Worm (Caenorhabditis elegans): Measurements from ENCODE around the gene ugt-16.
"Not testable (repeated sequence)": the region's sequence is repeated elsewhere in the genome, so short reads cannot be mapped to it uniquely, and the experiment has no call there.

Gene ugt-16

DNA sequence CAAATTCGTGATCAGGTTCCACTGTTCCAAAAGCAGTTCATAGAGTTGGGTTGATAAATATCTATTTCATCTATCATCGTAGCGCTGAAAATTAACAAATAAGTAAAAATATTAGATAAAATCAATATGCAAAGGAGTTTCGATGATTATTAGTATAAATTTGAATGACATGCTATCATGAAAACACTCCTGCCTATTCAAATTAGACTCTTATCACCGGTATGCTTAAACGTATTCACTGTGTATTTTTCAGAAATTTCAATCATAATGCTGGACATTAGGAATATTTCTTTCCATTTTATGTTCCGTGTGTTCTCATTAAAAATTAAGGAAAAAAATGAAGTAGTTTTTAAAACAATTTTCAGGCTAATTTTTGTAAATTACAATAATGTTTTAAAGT lies 20.4 kb downstream of the ugt-16 start, which contains the start of gene C44H9.6:
Gene C44H9.6 (minus strand): TSS at position 101 of the 400 bp plus-strand sequence.
- no peak for TF ChIP-seq ztf-23 (GFP tag; IDR thresholded peaks at IDR 0.05)
- TF ChIP-seq klf-2 (GFP tag; conservative IDR thresholded peaks at IDR 0.05), result no peak
- TF ChIP-seq cog-1 (tag; optimal IDR thresholded peaks at IDR 0.05), result no peak
- TF ChIP-seq med-1 (GFP tag; optimal IDR thresholded peaks at IDR 0.05; ENCODE audit: insufficient read depth), result no peak
- no peak for TF ChIP-seq T22C8.4 (GFP tag; IDR thresholded peaks at IDR 0.05)
- TF ChIP-seq flt-1 (GFP tag; IDR thresholded peaks at IDR 0.05), result no peak
- no peak for TF ChIP-seq tab-1 (GFP tag; IDR thresholded peaks at IDR 0.05)
- TF ChIP-seq ztf-29 (GFP tag; IDR thresholded peaks at IDR 0.05), result no peak
- no peak for TF ChIP-seq ref-1 (GFP tag; conservative IDR thresholded peaks at IDR 0.05)

ce11 chrV:12849736-12850135 lies 24.9 kb downstream of the ugt-16 start, which contains the start of gene C44H9.5:
Gene C44H9.5 (minus strand): TSS chrV:12849864.
- TF ChIP-seq ztf-23 (GFP tag; IDR thresholded peaks at IDR 0.05) (no peak), ztf-29 (GFP tag; IDR thresholded peaks at IDR 0.05) (no peak), klf-2 (GFP tag; conservative IDR thresholded peaks at IDR 0.05) (no peak)

DNA sequence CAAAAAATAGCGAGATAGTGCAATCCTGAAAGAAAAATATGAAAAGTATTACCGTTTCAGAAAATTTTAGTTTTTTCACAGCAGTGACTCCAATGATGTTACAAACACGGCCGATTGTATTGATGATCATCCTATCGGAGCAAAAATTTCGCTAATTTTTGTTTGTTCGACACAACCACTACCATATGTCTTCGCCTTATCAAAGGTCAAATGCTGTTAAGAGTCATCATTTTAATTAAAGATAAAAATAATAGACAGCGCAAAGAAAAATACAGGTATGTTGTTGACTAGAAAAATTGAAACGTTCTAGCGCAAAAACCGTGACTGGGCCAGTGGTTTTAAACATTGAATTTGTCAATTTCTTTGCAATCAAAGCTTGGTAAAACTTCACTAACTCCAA lies 27.5 kb downstream of the ugt-16 start:
- TF ChIP-seq flt-1 (GFP tag; IDR thresholded peaks at IDR 0.05) (no peak), med-1 (GFP tag; optimal IDR thresholded peaks at IDR 0.05; ENCODE audit: insufficient read depth) (no peak), cog-1 (tag; optimal IDR thresholded peaks at IDR 0.05) (no peak), ztf-23 (GFP tag; IDR thresholded peaks at IDR 0.05) (no peak), tab-1 (GFP tag; IDR thresholded peaks at IDR 0.05) (no peak), klf-2 (GFP tag; conservative IDR thresholded peaks at IDR 0.05) (no peak), ref-1 (GFP tag; conservative IDR thresholded peaks at IDR 0.05) (no peak), ztf-29 (GFP tag; IDR thresholded peaks at IDR 0.05) (no peak), T22C8.4 (GFP tag; IDR thresholded peaks at IDR 0.05) (no peak)

- no peak for TF ChIP-seq ztf-29 (GFP tag; IDR thresholded peaks at IDR 0.05)
- TF ChIP-seq flt-1 (GFP tag; IDR thresholded peaks at IDR 0.05), result no peak
- TF ChIP-seq ref-1 (GFP tag; conservative IDR thresholded peaks at IDR 0.05), result no peak
- no peak for TF ChIP-seq cog-1 (tag; optimal IDR thresholded peaks at IDR 0.05)
- no peak for TF ChIP-seq T22C8.4 (GFP tag; IDR thresholded peaks at IDR 0.05)
- no peak for TF ChIP-seq tab-1 (GFP tag; IDR thresholded peaks at IDR 0.05)
- no peak for TF ChIP-seq med-1 (GFP tag; optimal IDR thresholded peaks at IDR 0.05; ENCODE audit: insufficient read depth)
- TF ChIP-seq klf-2 (GFP tag; conservative IDR thresholded peaks at IDR 0.05), result no peak
- TF ChIP-seq ztf-23 (GFP tag; IDR thresholded peaks at IDR 0.05), result no peak
Measured at ce11 chrV:12854766-12855165, 29.9 kb downstream of the ugt-16 start, which contains the start of gene C44H9.7. Gene C44H9.7 (minus strand): TSS chrV:12854866.

ce11 chrV:12859144-12859543 lies 34.3 kb downstream of the ugt-16 start, which contains the start of gene anp-1:
Gene anp-1 (plus strand): TSS chrV:12859444.
- TF ChIP-seq med-1 (GFP tag; optimal IDR thresholded peaks at IDR 0.05; ENCODE audit: insufficient read depth) (no peak), ref-1 (GFP tag; conservative IDR thresholded peaks at IDR 0.05) (no peak), klf-2 (GFP tag; conservative IDR thresholded peaks at IDR 0.05) (no peak), tab-1 (GFP tag; IDR thresholded peaks at IDR 0.05) (no peak), cog-1 (tag; optimal IDR thresholded peaks at IDR 0.05) (no peak), ztf-29 (GFP tag; IDR thresholded peaks at IDR 0.05) (no peak)

ce11 chrV:12865615-12866014 lies 40.8 kb downstream of the ugt-16 start, which contains the start of gene T07F10.5:
Gene T07F10.5 (plus strand): TSS chrV:12865915.
- not testable (repeated sequence) for TF ChIP-seq klf-2 (GFP tag; conservative IDR thresholded peaks at IDR 0.05); T22C8.4 (GFP tag; IDR thresholded peaks at IDR 0.05); med-1 (GFP tag; optimal IDR thresholded peaks at IDR 0.05; ENCODE audit: insufficient read depth)

DNA sequence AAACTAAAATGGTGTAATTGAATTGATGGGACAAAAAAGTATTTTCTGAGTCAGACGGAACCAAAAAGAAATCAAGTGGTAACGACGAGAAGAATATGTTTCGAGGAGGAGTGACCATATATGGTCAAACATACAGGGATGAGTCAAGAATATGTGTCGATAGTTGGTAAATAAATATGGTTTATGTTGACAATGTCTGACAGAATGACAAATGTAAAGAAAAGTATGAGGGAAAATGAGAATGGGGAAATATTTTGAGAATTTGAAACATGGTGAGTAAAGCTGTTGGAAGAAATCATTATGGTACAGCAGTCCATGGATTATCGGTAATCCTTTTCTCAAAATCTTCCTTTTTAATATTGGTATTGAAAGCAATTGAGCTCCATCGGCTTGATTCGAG lies 43.2 kb downstream of the ugt-16 start, which contains the start of gene nspg-1:
Gene nspg-1 (minus strand): TSS at position 101 of the 400 bp plus-strand sequence.
- TF ChIP-seq ref-1 (GFP tag; conservative IDR thresholded peaks at IDR 0.05) (no peak), tab-1 (GFP tag; IDR thresholded peaks at IDR 0.05) (no peak), cog-1 (tag; optimal IDR thresholded peaks at IDR 0.05) (no peak), flt-1 (GFP tag; IDR thresholded peaks at IDR 0.05) (no peak), ztf-29 (GFP tag; IDR thresholded peaks at IDR 0.05) (no peak), med-1 (GFP tag; optimal IDR thresholded peaks at IDR 0.05; ENCODE audit: insufficient read depth) (no peak), klf-2 (GFP tag; conservative IDR thresholded peaks at IDR 0.05) (no peak)

DNA sequence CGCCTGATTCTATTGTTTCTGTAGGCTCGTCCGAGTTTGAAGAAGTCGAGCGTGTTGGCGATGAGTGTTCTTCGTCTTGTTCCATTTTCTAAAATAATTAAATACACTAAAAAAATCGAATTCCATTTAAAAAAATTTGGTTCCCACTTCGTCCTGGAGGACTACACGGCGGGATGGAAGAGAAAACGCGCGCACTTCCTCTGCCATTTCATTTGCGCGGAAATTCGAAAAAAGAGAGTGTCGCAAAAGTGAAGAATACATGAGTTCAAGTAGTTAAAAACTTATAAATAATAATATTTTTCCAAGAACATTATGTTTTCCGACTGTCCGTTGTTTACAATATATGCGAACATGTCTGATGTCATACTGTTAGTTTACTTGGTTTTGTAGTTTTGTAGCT lies 45.1 kb downstream of the ugt-16 start, which contains the start of gene T07F10.3:
Gene T07F10.3 (minus strand): TSS at position 98 of the 400 bp plus-strand sequence.
- TF ChIP-seq ref-1 (GFP tag; conservative IDR thresholded peaks at IDR 0.05) (no peak), ztf-29 (GFP tag; IDR thresholded peaks at IDR 0.05) (no peak), tab-1 (GFP tag; IDR thresholded peaks at IDR 0.05) (no peak), med-1 (GFP tag; optimal IDR thresholded peaks at IDR 0.05; ENCODE audit: insufficient read depth) (no peak), T22C8.4 (GFP tag; IDR thresholded peaks at IDR 0.05) (peak; percentile 23; the same call in 1 of the 2 replicates), cog-1 (tag; optimal IDR thresholded peaks at IDR 0.05) (peak; percentile 77), ztf-23 (GFP tag; IDR thresholded peaks at IDR 0.05) (peak; percentile 87), klf-2 (GFP tag; conservative IDR thresholded peaks at IDR 0.05) (peak; percentile 67; the same call in 1 of the 2 replicates), flt-1 (GFP tag; IDR thresholded peaks at IDR 0.05) (peak; percentile 85)

ce11 chrV:12870740-12871139 lies 45.9 kb downstream of the ugt-16 start:
- TF ChIP-seq ztf-23 (GFP tag; IDR thresholded peaks at IDR 0.05), result no peak
- no peak for TF ChIP-seq cog-1 (tag; optimal IDR thresholded peaks at IDR 0.05)
- no peak for TF ChIP-seq ztf-29 (GFP tag; IDR thresholded peaks at IDR 0.05)
- TF ChIP-seq ref-1 (GFP tag; conservative IDR thresholded peaks at IDR 0.05), result no peak
- TF ChIP-seq T22C8.4 (GFP tag; IDR thresholded peaks at IDR 0.05), result no peak
- TF ChIP-seq flt-1 (GFP tag; IDR thresholded peaks at IDR 0.05), result no peak

- TF ChIP-seq med-1 (GFP tag; optimal IDR thresholded peaks at IDR 0.05; ENCODE audit: insufficient read depth), result no peak
Measured at ce11 chrV:12871753-12872152, 46.9 kb downstream of the ugt-16 start, which contains the start of gene bus-19. Gene bus-19 (plus strand): TSS chrV:12872053.
